Worm (Caenorhabditis elegans) whole organism, L1 larva: ENCODE results near the gene flp-21.

Experiments
- C04F5.9 ChIP-seq: sonication (generic microtip); optimal IDR thresholded peaks from 2 replicates; lab custom pipeline; 2016; ENCODE audit warnings: missing genetic modification characterization, missing compliant biosample characterization
- C16A3.4 ChIP-seq: fragments of 150-350 bp; optimal IDR thresholded peaks from 2 replicates; lab custom pipeline; 2014; ENCODE audit warnings: missing biosample characterization, missing genetic modification characterization
- F16B12.6 ChIP-seq: fragments of 150-350 bp; optimal IDR thresholded peaks from 2 replicates; lab custom pipeline; 2014; ENCODE audit warnings: missing biosample characterization, missing genetic modification characterization
- Y116A8C.19 ChIP-seq: sonication (generic microtip); optimal IDR thresholded peaks from 2 replicates; lab custom pipeline; 2016; ENCODE audit warnings: missing compliant biosample characterization, missing genetic modification characterization, borderline replicate concordance
- aly-2 ChIP-seq: fragments of 150-350 bp; optimal IDR thresholded peaks from 2 replicates; lab custom pipeline; 2014; ENCODE audit warnings: missing biosample characterization, missing genetic modification characterization
- ceh-63 ChIP-seq: fragments of 200-800 bp; sonication (Bioruptor generic); optimal IDR thresholded peaks from 2 replicates; lab custom pipeline; 2018; ENCODE audit warnings: mild to moderate bottlenecking, missing genetic modification characterization, missing compliant biosample characterization
- ceh-8 ChIP-seq: fragments of 200-800 bp; sonication (Bioruptor generic); optimal IDR thresholded peaks from 2 replicates; lab custom pipeline; 2018; ENCODE audit warnings: mild to moderate bottlenecking, missing genetic modification characterization, moderate library complexity, missing compliant biosample characterization
- ceh-82 ChIP-seq, 3 experiments: fragments of 150-350 bp in 1 of 3; sonication (generic microtip) in 2 of 3; optimal IDR thresholded peaks; 2 replicates each; lab custom pipeline; 2014 to 2017; ENCODE audit warnings: missing biosample characterization in 3 of 3, missing genetic modification characterization in 3 of 3
- ceh-88 ChIP-seq: fragments of 200-800 bp; sonication (Bioruptor generic); IDR thresholded peaks from 2 replicates; pipeline ENCODE4 v1.3.6; 2022; ENCODE audit warnings: missing genetic modification characterization, missing compliant biosample characterization
- ceh-90 ChIP-seq: sonication (generic microtip); optimal IDR thresholded peaks from 2 replicates; lab custom pipeline; 2016; ENCODE audit warnings: missing genetic modification characterization, missing compliant biosample characterization
- ces-1 ChIP-seq: fragments of 150-350 bp; optimal IDR thresholded peaks from 2 replicates; lab custom pipeline; 2014; ENCODE audit warnings: missing biosample characterization, missing genetic modification reagents, missing genetic modification characterization
- dpl-1 ChIP-seq, 3 experiments: fragments of 150-350 bp in 2 of 3; sonication (generic microtip) in 1 of 3; optimal IDR thresholded peaks; 2 replicates each; lab custom pipeline; 2014 to 2017; ENCODE audit warnings: missing biosample characterization in 3 of 3, missing genetic modification characterization in 3 of 3, missing genetic modification reagents in 3 of 3
- efl-1 ChIP-seq, 4 experiments: fragments of 150-350 bp; optimal IDR thresholded peaks in 3 of 4; peaks in 1 of 4; 1 replicate in 1 of 4; 2 replicates in 3 of 4; lab custom pipeline; 2014; ENCODE audit warnings: missing biosample characterization in 2 of 4, missing genetic modification characterization in 2 of 4, missing genetic modification reagents in 2 of 4
- efl-3 ChIP-seq: fragments of 200-800 bp; sonication (Bioruptor generic); optimal IDR thresholded peaks from 2 replicates; lab custom pipeline; 2018; ENCODE audit warnings: mild to moderate bottlenecking, missing genetic modification characterization, missing compliant biosample characterization
- egl-27 ChIP-seq, 2 experiments: fragments of 150-350 bp in 1 of 2; sonication (generic microtip); optimal IDR thresholded peaks; 3 replicates each; lab custom pipeline; 2017 to 2018; ENCODE audit warnings: missing biosample characterization in 2 of 2, missing genetic modification characterization in 2 of 2, missing genetic modification reagents in 2 of 2
- elt-3 ChIP-seq, 6 experiments: fragments of 150-350 bp in 1 of 6; sonication (generic microtip); optimal IDR thresholded peaks; 2 replicates each; lab custom pipeline; 2017 to 2018; ENCODE audit warnings: missing biosample characterization in 6 of 6, missing genetic modification characterization in 6 of 6, inconsistent platforms in 1 of 6
- ets-5 ChIP-seq: fragments of 200-800 bp; sonication (Bioruptor generic); IDR thresholded peaks from 2 replicates; pipeline ENCODE4 v1.3.6; 2022; ENCODE audit warnings: missing genetic modification characterization, missing compliant biosample characterization
- fkh-4 ChIP-seq: sonication (generic microtip); optimal IDR thresholded peaks from 2 replicates; lab custom pipeline; 2016; ENCODE audit warnings: missing compliant biosample characterization, missing genetic modification characterization, borderline replicate concordance
- fkh-8 ChIP-seq: sonication (generic microtip); optimal IDR thresholded peaks from 2 replicates; lab custom pipeline; 2016; ENCODE audit warnings: mild to moderate bottlenecking, missing genetic modification characterization, missing compliant biosample characterization
- hlh-17 ChIP-seq: fragments of 200-800 bp; sonication (Bioruptor generic); optimal IDR thresholded peaks from 2 replicates; lab custom pipeline; 2018; ENCODE audit warnings: missing genetic modification characterization, mild to moderate bottlenecking, missing compliant biosample characterization, moderate library complexity, borderline replicate concordance
- hlh-4 ChIP-seq: sonication (generic microtip); optimal IDR thresholded peaks from 2 replicates; lab custom pipeline; 2016; ENCODE audit warnings: mild to moderate bottlenecking, missing genetic modification characterization, missing compliant biosample characterization
- hpl-2 ChIP-seq: fragments of 150-350 bp; optimal IDR thresholded peaks from 2 replicates; lab custom pipeline; 2014; ENCODE audit warnings: missing biosample characterization, missing genetic modification reagents, missing genetic modification characterization
- irx-1 ChIP-seq: sonication (generic microtip); optimal IDR thresholded peaks from 2 replicates; lab custom pipeline; 2016; ENCODE audit warnings: missing genetic modification characterization, missing compliant biosample characterization
- isw-1 ChIP-seq: fragments of 200-800 bp; sonication (Bioruptor generic); IDR thresholded peaks from 2 replicates; pipeline ENCODE4 v1.3.6; 2022; ENCODE audit warnings: missing genetic modification characterization, missing compliant biosample characterization
- jun-1 ChIP-seq: fragments of 150-350 bp; optimal IDR thresholded peaks from 2 replicates; lab custom pipeline; 2014; ENCODE audit warnings: missing biosample characterization, missing genetic modification reagents, missing genetic modification characterization
- lin-14 ChIP-seq: fragments of 200-800 bp; sonication (Bioruptor generic); optimal IDR thresholded peaks from 2 replicates; lab custom pipeline; 2018; ENCODE audit warnings: mild to moderate bottlenecking, missing genetic modification characterization, moderate library complexity, missing compliant biosample characterization
- lin-39 ChIP-seq: fragments of 150-350 bp; optimal IDR thresholded peaks from 2 replicates; lab custom pipeline; 2014; ENCODE audit warnings: missing biosample characterization, missing genetic modification reagents, missing genetic modification characterization
- lir-3 ChIP-seq: sonication (generic microtip); optimal IDR thresholded peaks from 2 replicates; lab custom pipeline; 2016; ENCODE audit warnings: mild to moderate bottlenecking, missing genetic modification characterization, moderate library complexity, missing compliant biosample characterization; ENCODE audit not compliant: poor library complexity
- lsy-2 ChIP-seq, 2 experiments: fragments of 150-350 bp; optimal IDR thresholded peaks; 2 replicates each; lab custom pipeline; 2014; ENCODE audit warnings: missing biosample characterization in 2 of 2, missing genetic modification characterization in 2 of 2
- mef-2 ChIP-seq: fragments of 150-350 bp; optimal IDR thresholded peaks from 2 replicates; lab custom pipeline; 2014; ENCODE audit warnings: missing biosample characterization, missing genetic modification characterization
- nhr-11 ChIP-seq: fragments of 150-350 bp; optimal IDR thresholded peaks from 2 replicates; lab custom pipeline; 2014; ENCODE audit warnings: missing biosample characterization, missing genetic modification characterization
- nhr-12 ChIP-seq: sonication (generic microtip); optimal IDR thresholded peaks from 2 replicates; lab custom pipeline; 2017; ENCODE audit warnings: missing biosample characterization, missing genetic modification characterization
- nhr-19 ChIP-seq: fragments of 200-800 bp; sonication (Bioruptor generic); conservative IDR thresholded peaks from 2 replicates; pipeline ENCODE4 v1.3.6; 2022; ENCODE audit warnings: missing genetic modification characterization, missing compliant biosample characterization
- nhr-28 ChIP-seq: fragments of 150-350 bp; optimal IDR thresholded peaks from 2 replicates; lab custom pipeline; 2014; ENCODE audit warnings: missing biosample characterization, missing genetic modification characterization
- nhr-71 ChIP-seq: sonication (generic microtip); optimal IDR thresholded peaks from 2 replicates; lab custom pipeline; 2016; ENCODE audit warnings: mild to moderate bottlenecking, missing genetic modification characterization, moderate library complexity, missing compliant biosample characterization
- nhr-76 ChIP-seq: sonication (generic microtip); optimal IDR thresholded peaks from 2 replicates; lab custom pipeline; 2017; ENCODE audit warnings: missing biosample characterization, missing genetic modification characterization
- nhr-84 ChIP-seq: sonication (generic microtip); optimal IDR thresholded peaks from 2 replicates; lab custom pipeline; 2017; ENCODE audit warnings: missing biosample characterization, missing genetic modification characterization
- nhr-85 ChIP-seq: sonication (generic microtip); peaks from one replicate; lab custom pipeline; 2016; ENCODE audit warnings: missing genetic modification characterization, inconsistent platforms, missing compliant biosample characterization
- nhr-90 ChIP-seq: sonication (generic microtip); optimal IDR thresholded peaks from 2 replicates; lab custom pipeline; 2016; ENCODE audit warnings: mild to moderate bottlenecking, missing genetic modification characterization, missing compliant biosample characterization; ENCODE audit not compliant: poor library complexity
- pqm-1 ChIP-seq: sonication (generic microtip); optimal IDR thresholded peaks from 3 replicates; lab custom pipeline; 2017; ENCODE audit warnings: missing biosample characterization, missing genetic modification characterization
- skn-1 ChIP-seq: fragments of 150-350 bp; optimal IDR thresholded peaks from 2 replicates; lab custom pipeline; 2014; ENCODE audit warnings: missing biosample characterization, missing genetic modification characterization
- snpc-4 ChIP-seq: fragments of 150-350 bp; optimal IDR thresholded peaks from 2 replicates; lab custom pipeline; 2014; ENCODE audit warnings: missing biosample characterization, missing genetic modification characterization
- sup-37 ChIP-seq: fragments of 200-800 bp; sonication (Bioruptor generic); optimal IDR thresholded peaks from 2 replicates; lab custom pipeline; 2018; ENCODE audit warnings: mild to moderate bottlenecking, missing genetic modification characterization, missing compliant biosample characterization
- swsn-7 ChIP-seq: sonication (generic microtip); optimal IDR thresholded peaks from 2 replicates; lab custom pipeline; 2016; ENCODE audit warnings: missing genetic modification characterization, missing compliant biosample characterization
- tbx-2 ChIP-seq: sonication (generic microtip); optimal IDR thresholded peaks from 2 replicates; lab custom pipeline; 2016; ENCODE audit warnings: missing genetic modification characterization, missing compliant biosample characterization
- tlp-1 ChIP-seq: fragments of 150-350 bp; optimal IDR thresholded peaks from 2 replicates; lab custom pipeline; 2014; ENCODE audit warnings: missing biosample characterization, missing genetic modification characterization
- unc-130 ChIP-seq: fragments of 150-350 bp; optimal IDR thresholded peaks from 2 replicates; lab custom pipeline; 2017; ENCODE audit warnings: missing biosample characterization, missing genetic modification characterization, inconsistent platforms
- unc-30 ChIP-seq: sonication (generic microtip); optimal IDR thresholded peaks from 2 replicates; lab custom pipeline; 2017; ENCODE audit warnings: missing biosample characterization, missing genetic modification characterization
- unc-86 ChIP-seq: sonication (generic microtip); optimal IDR thresholded peaks from 2 replicates; lab custom pipeline; 2016; ENCODE audit warnings: missing genetic modification characterization, missing compliant biosample characterization
- unc-98 ChIP-seq: fragments of 200-800 bp; sonication (Bioruptor generic); IDR thresholded peaks from 2 replicates; pipeline ENCODE4 v1.3.6; 2022; ENCODE audit warnings: missing genetic modification characterization, missing compliant biosample characterization
- vab-15 ChIP-seq: sonication (generic microtip); optimal IDR thresholded peaks from 2 replicates; lab custom pipeline; 2017; ENCODE audit warnings: missing genotype, mild to moderate bottlenecking, missing genetic modification characterization, missing compliant biosample characterization
- xbp-1 ChIP-seq: sonication (generic microtip); optimal IDR thresholded peaks from 2 replicates; lab custom pipeline; 2016; ENCODE audit warnings: missing genetic modification characterization, missing compliant biosample characterization
- zip-4 ChIP-seq: fragments of 200-800 bp; sonication (Bioruptor generic); optimal IDR thresholded peaks from 2 replicates; lab custom pipeline; 2018; ENCODE audit warnings: mild to moderate bottlenecking, missing genetic modification characterization, moderate library complexity, missing compliant biosample characterization

The flp-21 gene

ce11 chrV:7820270-7820669 lies 27.1 kb downstream of the flp-21 start, which contains the start of gene lbp-4 (continued):
- TF ChIP-seq hlh-17 (no peak), elt-3 (tag; optimal IDR thresholded peaks at IDR 0.05; lab: Kevin White, UChicago) (peak in 1 of 6 experiments; percentile 17), egl-27 (tag; optimal IDR thresholded peaks at IDR 0.05; lab: Kevin White, UChicago) (no peak), nhr-85 (tag; lab: Kevin White, UChicago) (no peak), skn-1 (tag; lab: Kevin White, UChicago) (peak; percentile 12), nhr-76 (no peak), nhr-84 (no peak), swsn-7 (tag; lab: Kevin White, UChicago) (peak; percentile 23), lin-14 (GFP tag; lab: Kevin White, UChicago) (peak; percentile 83), vab-15 (tag; lab: Kevin White, UChicago) (peak; percentile 86), sup-37 (GFP tag; lab: Kevin White, UChicago) (no peak), ces-1 (GFP tag; lab: Kevin White, UChicago) (no peak), isw-1 (GFP tag; lab: Robert Waterston, UW) (no peak), lin-39 (tag; lab: Kevin White, UChicago) (no peak), C16A3.4 (tag; lab: Kevin White, UChicago) (peak; percentile 83), lir-3 (peak; percentile 40), jun-1 (no peak), efl-1 (optimal IDR thresholded peaks at IDR 0.05; lab: Kevin White, UChicago) (peak; percentile 51 to 53), efl-1 (GFP tag; optimal IDR thresholded peaks at IDR 0.05 in 1 of 2; lab: Kevin White, UChicago) (peak in 1 of 2 experiments; percentile 42), ceh-88 (GFP tag; lab: Robert Waterston, UW) (no peak), unc-98 (GFP tag; lab: Robert Waterston, UW) (no peak), zip-4 (no peak), nhr-28 (no peak), Y116A8C.19 (tag; lab: Kevin White, UChicago) (no peak), dpl-1 (GFP tag; optimal IDR thresholded peaks at IDR 0.05; lab: Kevin White, UChicago) (peak in 2 of 3 experiments; percentile 19 to 50), unc-130 (peak; percentile 63), C04F5.9 (tag; lab: Kevin White, UChicago) (no peak), ceh-90 (no peak), nhr-12 (tag; lab: Kevin White, UChicago) (no peak), lsy-2 (tag; optimal IDR thresholded peaks at IDR 0.05; lab: Kevin White, UChicago) (peak; percentile 1 to 81), ceh-63 (GFP tag; lab: Kevin White, UChicago) (no peak), nhr-71 (tag; lab: Kevin White, UChicago) (peak; percentile 54), ceh-82 (tag; optimal IDR thresholded peaks at IDR 0.05; lab: Kevin White, UChicago) (peak in 1 of 3 experiments; percentile 30), efl-3 (GFP tag; lab: Kevin White, UChicago) (no peak), fkh-4 (tag; lab: Kevin White, UChicago) (no peak), nhr-11 (tag; lab: Kevin White, UChicago) (no peak), fkh-8 (tag; lab: Kevin White, UChicago) (peak; percentile 7), ets-5 (GFP tag; lab: Robert Waterston, UW) (no peak), unc-86 (tag; lab: Kevin White, UChicago) (no peak), ceh-8 (GFP tag; lab: Kevin White, UChicago) (no peak), F16B12.6 (tag; lab: Kevin White, UChicago) (peak; percentile 3), nhr-90 (tag; lab: Kevin White, UChicago) (no peak), pqm-1 (tag; lab: Kevin White, UChicago) (no peak), mef-2 (tag; lab: Kevin White, UChicago) (no peak), tlp-1 (tag; lab: Kevin White, UChicago) (no peak), unc-30 (tag; lab: Kevin White, UChicago) (no peak), nhr-19 (GFP tag; lab: Robert Waterston, UW) (no peak), hpl-2 (no peak), aly-2 (tag; lab: Kevin White, UChicago) (no peak), tbx-2 (tag; lab: Kevin White, UChicago) (peak; percentile 15), snpc-4 (tag; lab: Kevin White, UChicago) (peak; percentile 3), xbp-1 (peak; percentile 49), hlh-4 (tag; lab: Kevin White, UChicago) (no peak), irx-1 (no peak)
